Fruit fly (Drosophila melanogaster): ENCODE measurements around the gene Srp72.
A peak's percentile ranks its signal among the peaks of the same experiment; 100 is the strongest.

Srp72 gene

DNA sequence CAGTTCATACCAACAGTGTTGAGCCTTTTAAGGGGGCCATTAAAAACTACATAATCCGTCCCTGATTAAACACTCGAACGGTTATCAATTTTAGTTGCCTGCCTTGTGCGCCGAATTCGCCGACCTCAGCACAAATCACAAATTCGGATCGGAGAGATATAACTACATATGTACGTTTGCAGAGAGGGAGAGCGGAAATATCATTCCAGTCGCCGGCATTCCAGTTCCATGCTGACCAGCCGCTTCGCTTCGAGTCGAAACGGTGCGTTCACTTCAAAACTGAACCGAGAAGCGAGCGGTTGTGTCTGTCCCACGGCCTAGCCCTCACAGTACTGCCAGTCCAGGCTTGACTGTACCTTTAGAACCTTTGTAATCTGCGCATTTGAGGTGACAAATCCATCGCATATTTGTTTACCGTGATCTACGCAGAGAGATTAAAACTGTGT is 14.0 kb upstream of the Srp72 start (continued):
- TF ChIP-seq HLH54F (GFP tag; optimal IDR thresholded peaks at IDR 0.05) (no peak), aop (GFP tag; IDR thresholded peaks at IDR 0.05) (no peak), CG17829 (tag; optimal IDR thresholded peaks at IDR 0.05) (peak; percentile 65), chn (GFP tag; optimal IDR thresholded peaks at IDR 0.05) (no peak), B-H1 (GFP tag; IDR thresholded peaks at IDR 0.05) (no peak), Opbp (GFP tag; IDR thresholded peaks at IDR 0.05; ENCODE audit: partially characterized antibody) (no peak), Bdp1 (GFP tag; optimal IDR thresholded peaks at IDR 0.05) (peak; percentile 27), CG18599 (GFP tag; optimal IDR thresholded peaks at IDR 0.05) (peak; percentile 54), Side (GFP tag; optimal IDR thresholded peaks at IDR 0.05) (peak; percentile 54), CG10147 (GFP tag; optimal IDR thresholded peaks at IDR 0.05) (no peak), grn (GFP tag; optimal IDR thresholded peaks at IDR 0.05) (peak; percentile 83), CG14860 (GFP tag; IDR thresholded peaks at IDR 0.05; ENCODE audit: partially characterized antibody) (no peak), CG15269 (tag; optimal IDR thresholded peaks at IDR 0.05) (peak; percentile 12), CG4282 (GFP tag; optimal IDR thresholded peaks at IDR 0.05) (no peak), rib (GFP tag; IDR thresholded peaks at IDR 0.05) (peak; percentile 47; the same call in 1 of the 2 replicates), sens (GFP tag) (peak; percentile 54), lab (GFP tag; optimal IDR thresholded peaks at IDR 0.05) (peak; percentile 44), caup (GFP tag; optimal IDR thresholded peaks at IDR 0.05; ENCODE audit: severe bottlenecking) (peak; percentile 42), cas (GFP tag; IDR thresholded peaks at IDR 0.05) (no peak), CG2199 (GFP tag; IDR thresholded peaks at IDR 0.05) (no peak), fu2 (GFP tag; optimal IDR thresholded peaks at IDR 0.05) (peak; percentile 32), Antp (GFP tag; optimal IDR thresholded peaks at IDR 0.05) (peak; percentile 19), danr (GFP tag; IDR thresholded peaks at IDR 0.05) (no peak), CG7928 (GFP tag; optimal IDR thresholded peaks at IDR 0.05) (peak; percentile 62), CG34422 (GFP tag; IDR thresholded peaks at IDR 0.05) (peak; percentile 46; the same call in 1 of the 3 replicates), CG16779 (GFP tag; IDR thresholded peaks at IDR 0.05) (no peak), B-H2 (GFP tag; optimal IDR thresholded peaks at IDR 0.05) (peak; percentile 71), CG17328 (GFP tag; IDR thresholded peaks at IDR 0.05) (no peak), CG4820 (GFP tag; optimal IDR thresholded peaks at IDR 0.05) (no peak), bsh (GFP tag; optimal IDR thresholded peaks at IDR 0.05) (no peak), CG12071 (GFP tag; optimal IDR thresholded peaks at IDR 0.05) (peak; percentile 33), CG6175 (GFP tag; IDR thresholded peaks at IDR 0.05) (no peak), CG15011 (GFP tag; optimal IDR thresholded peaks at IDR 0.05) (no peak), tna (GFP tag; IDR thresholded peaks at IDR 0.05; ENCODE audit: partially characterized antibody) (0 out of 2 replicates have a peak, but pooled peaks have one; percentile 45), CG2120 (GFP tag; optimal IDR thresholded peaks at IDR 0.05) (no peak), CG7357 (GFP tag; IDR thresholded peaks at IDR 0.05) (no peak), CG8924 (tag; optimal IDR thresholded peaks at IDR 0.05) (peak; percentile 12), CG15073 (GFP tag; optimal IDR thresholded peaks at IDR 0.05) (no peak), ftz-f1 (GFP tag; optimal IDR thresholded peaks at IDR 0.05) (peak; percentile 38), CG5180 (GFP tag; optimal IDR thresholded peaks at IDR 0.05) (peak; percentile 50), CG3995 (GFP tag; optimal IDR thresholded peaks at IDR 0.05) (peak; percentile 44), CG3163 (GFP tag; optimal IDR thresholded peaks at IDR 0.05) (peak; percentile 29), zf30C (GFP tag; optimal IDR thresholded peaks at IDR 0.05) (peak; percentile 28), ash1 (GFP tag; optimal IDR thresholded peaks at IDR 0.05) (no peak), Kr (GFP tag; optimal IDR thresholded peaks at IDR 0.05) (no peak), HmgZ (tag; optimal IDR thresholded peaks at IDR 0.05) (peak; percentile 60), abd-A (tag; optimal IDR thresholded peaks at IDR 0.05) (no peak), Meics (GFP tag; optimal IDR thresholded peaks at IDR 0.05) (peak; percentile 7), unpg (GFP tag; optimal IDR thresholded peaks at IDR 0.05) (peak; percentile 2), org-1 (GFP tag; optimal IDR thresholded peaks at IDR 0.05) (no peak), CrebB (tag; optimal IDR thresholded peaks at IDR 0.05) (peak; percentile 52)
